Fruit fly (Drosophila melanogaster) whole organism, prepupa: ENCODE results near the gene Pdxk.

Experiments used
- CG11294 ChIP-seq: fragments of 200-800 bp; sonication (Bioruptor generic); IDR thresholded peaks from 2 replicates; pipeline ENCODE4 v1.3.6; 2022; ENCODE audit warnings: missing biosample characterization, missing genetic modification characterization
- CG16779 ChIP-seq: fragments of 200-800 bp; sonication (Bioruptor generic); optimal IDR thresholded peaks from 3 replicates; lab custom pipeline; 2017; ENCODE audit warnings: missing biosample characterization, mild to moderate bottlenecking, missing genetic modification characterization
- CG31627 ChIP-seq: fragments of 200-800 bp; sonication (Bioruptor generic); optimal IDR thresholded peaks from 3 replicates; lab custom pipeline; 2016; ENCODE audit warnings: missing biosample characterization, missing genetic modification characterization
- CG6276 ChIP-seq: fragments of 200-800 bp; sonication (Bioruptor generic); optimal IDR thresholded peaks from 2 replicates; lab custom pipeline; 2017; ENCODE audit warnings: missing biosample characterization, mild to moderate bottlenecking, missing genetic modification characterization
- CG6854 ChIP-seq: fragments of 200-800 bp; sonication (Bioruptor generic); optimal IDR thresholded peaks from 2 replicates; lab custom pipeline; 2017; ENCODE audit warnings: missing biosample characterization, mild to moderate bottlenecking, missing genetic modification characterization
- CG8319 ChIP-seq: fragments of 200-800 bp; sonication (Bioruptor generic); optimal IDR thresholded peaks from 3 replicates; lab custom pipeline; 2016; ENCODE audit warnings: missing biosample characterization, missing genetic modification characterization
- Hr38 ChIP-seq: sonication (Bioruptor generic); optimal IDR thresholded peaks from 2 replicates; lab custom pipeline; 2016; ENCODE audit warnings: missing biosample characterization, missing genetic modification characterization
- Hr39 ChIP-seq: fragments of 200-800 bp; sonication (Bioruptor generic); optimal IDR thresholded peaks from 2 replicates; lab custom pipeline; 2016; ENCODE audit warnings: missing biosample characterization, missing genetic modification characterization
- acj6 ChIP-seq: fragments of 200-800 bp; sonication (Bioruptor generic); optimal IDR thresholded peaks from 3 replicates; lab custom pipeline; 2016; ENCODE audit warnings: missing biosample characterization, missing genetic modification characterization
- dsx ChIP-seq: fragments of 200-800 bp; optimal IDR thresholded peaks from 3 replicates; lab custom pipeline; 2019; ENCODE audit warnings: missing biosample characterization, mild to moderate bottlenecking, missing genetic modification characterization, moderate library complexity; ENCODE audit not compliant: poor library complexity, severe bottlenecking
- fd59A ChIP-seq: fragments of 200-800 bp; sonication (Bioruptor generic); optimal IDR thresholded peaks from 2 replicates; lab custom pipeline; 2017; ENCODE audit warnings: missing biosample characterization, mild to moderate bottlenecking, missing genetic modification characterization, missing genetic modification reagents
- lz ChIP-seq: fragments of 200-800 bp; sonication (Bioruptor generic); optimal IDR thresholded peaks from 3 replicates; lab custom pipeline; 2016; ENCODE audit warnings: missing biosample characterization, missing genetic modification characterization
- svp ChIP-seq: fragments of 200-800 bp; sonication (Bioruptor generic); peaks from one replicate; lab custom pipeline; 2016; ENCODE audit warnings: missing biosample characterization, missing genetic modification characterization

- no peak for TF ChIP-seq lz
- no peak for TF ChIP-seq CG31627 (GFP tag; lab: Kevin White, UChicago)
- no peak for TF ChIP-seq dsx
- no peak for TF ChIP-seq CG6276 (GFP tag; lab: Kevin White, UChicago)
- no peak for TF ChIP-seq fd59A (GFP tag; lab: Kevin White, UChicago)
- no peak; the same call in 1 of the 2 replicates for TF ChIP-seq CG11294 (GFP tag; lab: Robert Waterston, UW)
- TF ChIP-seq Hr39 (GFP tag; lab: Kevin White, UChicago), result no peak
- TF ChIP-seq CG8319 (GFP tag; lab: Kevin White, UChicago), result no peak
- TF ChIP-seq svp (GFP tag; lab: Kevin White, UChicago), result peak; percentile 81
- no peak for TF ChIP-seq CG16779
- no peak for TF ChIP-seq Hr38 (GFP tag; lab: Kevin White, UChicago)
- TF ChIP-seq acj6, result no peak
- TF ChIP-seq CG6854 (GFP tag; lab: Kevin White, UChicago), result no peak
These were observed 1.8 kb downstream of the Pdxk start, which contains the start of gene CG34456 for dm6 chr3L:9361894-9362293.
